Worm (Caenorhabditis elegans) whole organism, L2 larva: Measurements from ENCODE around the gene gld-3.

Experiments
- C34F6.9 ChIP-seq: fragments of 150-350 bp; optimal IDR thresholded peaks from 2 replicates; lab custom pipeline; 2014; ENCODE audit warnings: missing biosample characterization, missing genetic modification characterization
- F13H6.1 ChIP-seq: sonication (generic microtip); optimal IDR thresholded peaks from 2 replicates; lab custom pipeline; 2016; ENCODE audit warnings: missing genetic modification characterization, missing compliant biosample characterization
- R02D3.7 ChIP-seq: fragments of 150-350 bp; optimal IDR thresholded peaks from 2 replicates; lab custom pipeline; 2014; ENCODE audit warnings: missing biosample characterization, missing genetic modification characterization
- Y55F3AM.14 ChIP-seq: fragments of 200-800 bp; sonication (Bioruptor generic); optimal IDR thresholded peaks from 2 replicates; lab custom pipeline; 2018; ENCODE audit warnings: mild to moderate bottlenecking, missing genetic modification characterization, missing compliant biosample characterization
- ZK546.5 ChIP-seq: sonication (generic microtip); optimal IDR thresholded peaks from 2 replicates; lab custom pipeline; 2017; ENCODE audit warnings: missing biosample characterization, missing genetic modification characterization
- alr-1 ChIP-seq: fragments of 150-350 bp; optimal IDR thresholded peaks from 2 replicates; lab custom pipeline; 2014; ENCODE audit warnings: missing biosample characterization, missing genetic modification characterization
- aly-2 ChIP-seq: fragments of 150-350 bp; optimal IDR thresholded peaks from 2 replicates; lab custom pipeline; 2014; ENCODE audit warnings: missing biosample characterization, missing genetic modification characterization
- ama-1 ChIP-seq: fragments of 150-350 bp; optimal IDR thresholded peaks from 2 replicates; lab custom pipeline; 2018; ENCODE audit warnings: inconsistent platforms
- ceh-82 ChIP-seq: fragments of 150-350 bp; optimal IDR thresholded peaks from 2 replicates; lab custom pipeline; 2014; ENCODE audit warnings: missing biosample characterization, missing genetic modification characterization
- crh-2 ChIP-seq: sonication (generic microtip); optimal IDR thresholded peaks from 2 replicates; lab custom pipeline; 2017; ENCODE audit warnings: missing biosample characterization, missing genetic modification characterization
- dmd-4 ChIP-seq: sonication (generic microtip); optimal IDR thresholded peaks from 2 replicates; lab custom pipeline; 2017; ENCODE audit warnings: missing biosample characterization, missing genetic modification characterization
- egl-27 ChIP-seq: sonication (generic microtip); optimal IDR thresholded peaks from 3 replicates; lab custom pipeline; 2017; ENCODE audit warnings: missing biosample characterization, missing genetic modification reagents, missing genetic modification characterization
- fos-1 ChIP-seq: fragments of 150-350 bp; optimal IDR thresholded peaks from 2 replicates; lab custom pipeline; 2014; ENCODE audit warnings: missing biosample characterization, missing genetic modification characterization
- gmeb-1 ChIP-seq: fragments of 150-350 bp; optimal IDR thresholded peaks from 2 replicates; lab custom pipeline; 2014; ENCODE audit warnings: missing biosample characterization, missing genetic modification characterization
- lin-11 ChIP-seq: fragments of 150-350 bp; sonication (generic microtip); optimal IDR thresholded peaks from 2 replicates; lab custom pipeline; 2014; ENCODE audit warnings: missing biosample characterization, missing genetic modification characterization, inconsistent platforms, mixed read lengths
- lin-13 ChIP-seq: fragments of 150-350 bp; optimal IDR thresholded peaks from 2 replicates; lab custom pipeline; 2014; ENCODE audit warnings: missing biosample characterization, missing genetic modification reagents, missing genetic modification characterization
- lsy-2 ChIP-seq, 2 experiments: fragments of 150-350 bp in 1 of 2; sonication (generic microtip) in 1 of 2; optimal IDR thresholded peaks; 2 replicates each; lab custom pipeline; 2014 to 2017; ENCODE audit warnings: missing biosample characterization in 2 of 2, missing genetic modification characterization in 2 of 2
- mbf-1 ChIP-seq: sonication (generic microtip); optimal IDR thresholded peaks from 2 replicates; lab custom pipeline; 2017; ENCODE audit warnings: missing biosample characterization, missing genetic modification characterization
- nhr-10 ChIP-seq: sonication (generic microtip); optimal IDR thresholded peaks from 2 replicates; lab custom pipeline; 2017; ENCODE audit warnings: missing biosample characterization, missing genetic modification characterization
- nhr-11 ChIP-seq: fragments of 150-350 bp; optimal IDR thresholded peaks from 2 replicates; lab custom pipeline; 2014; ENCODE audit warnings: missing biosample characterization, missing genetic modification characterization
- nhr-12 ChIP-seq: fragments of 150-350 bp; optimal IDR thresholded peaks from 2 replicates; lab custom pipeline; 2014; ENCODE audit warnings: missing biosample characterization, missing genetic modification characterization
- nhr-129 ChIP-seq: fragments of 150-350 bp; optimal IDR thresholded peaks from 2 replicates; lab custom pipeline; 2014; ENCODE audit warnings: missing biosample characterization, missing genetic modification characterization
- nhr-21 ChIP-seq: fragments of 150-350 bp; optimal IDR thresholded peaks from 2 replicates; lab custom pipeline; 2014; ENCODE audit warnings: missing biosample characterization, missing genetic modification characterization
- nhr-237 ChIP-seq: fragments of 150-350 bp; optimal IDR thresholded peaks from 2 replicates; lab custom pipeline; 2014; ENCODE audit warnings: missing biosample characterization, missing genetic modification characterization
- nhr-6 ChIP-seq: fragments of 150-350 bp; optimal IDR thresholded peaks from 2 replicates; lab custom pipeline; 2014; ENCODE audit warnings: missing biosample characterization, missing genetic modification characterization
- nhr-77 ChIP-seq: fragments of 150-350 bp; optimal IDR thresholded peaks from 2 replicates; lab custom pipeline; 2014; ENCODE audit warnings: missing biosample characterization, missing genetic modification characterization
- peb-1 ChIP-seq: fragments of 150-350 bp; optimal IDR thresholded peaks from 2 replicates; lab custom pipeline; 2014; ENCODE audit warnings: missing biosample characterization, missing genetic modification characterization
- sem-4 ChIP-seq: fragments of 150-350 bp; optimal IDR thresholded peaks from 2 replicates; lab custom pipeline; 2014; ENCODE audit warnings: missing biosample characterization, missing genetic modification reagents, missing genetic modification characterization
- sma-3 ChIP-seq: sonication (generic microtip); optimal IDR thresholded peaks from 2 replicates; lab custom pipeline; 2016; ENCODE audit warnings: missing genetic modification reagents, missing genetic modification characterization, missing compliant biosample characterization
- sma-9 ChIP-seq, 2 experiments: fragments of 150-350 bp in 1 of 2; sonication (generic microtip) in 1 of 2; optimal IDR thresholded peaks; 2 replicates each; lab custom pipeline; 2014 to 2016; ENCODE audit warnings: missing genetic modification characterization in 2 of 2, mild to moderate bottlenecking in 1 of 2, missing biosample characterization in 1 of 2, missing compliant biosample characterization in 1 of 2, missing genetic modification reagents in 1 of 2, moderate library complexity in 1 of 2
- unc-39 ChIP-seq: fragments of 150-350 bp; optimal IDR thresholded peaks from 2 replicates; lab custom pipeline; 2014; ENCODE audit warnings: missing biosample characterization, missing genetic modification characterization
- unc-55 ChIP-seq: fragments of 150-350 bp; sonication (generic microtip); optimal IDR thresholded peaks from 3 replicates; lab custom pipeline; 2014; ENCODE audit warnings: missing biosample characterization, missing genetic modification reagents, missing genetic modification characterization
- zag-1 ChIP-seq: fragments of 150-350 bp; optimal IDR thresholded peaks from 2 replicates; lab custom pipeline; 2014; ENCODE audit warnings: missing biosample characterization, missing genetic modification characterization
- ztf-1 ChIP-seq: fragments of 200-800 bp; sonication (Bioruptor generic); conservative IDR thresholded peaks from 2 replicates; pipeline ENCODE4 v1.3.6; 2022; ENCODE audit warnings: missing genetic modification characterization, missing compliant biosample characterization
- ztf-4 ChIP-seq: fragments of 150-350 bp; optimal IDR thresholded peaks from 2 replicates; lab custom pipeline; 2014; ENCODE audit warnings: missing biosample characterization, missing genetic modification characterization

The gld-3 gene

ce11 chrII:7151969-7152631 lies 19.7 kb downstream of the gld-3 start, which contains the start of gene fust-1 (continued):
- TF ChIP-seq lin-11 (peak; percentile 94), ZK546.5 (tag; lab: Kevin White, UChicago) (peak; percentile 71), R02D3.7 (peak; percentile 74), egl-27 (tag; lab: Kevin White, UChicago) (peak; percentile 94), ztf-1 (GFP tag; lab: Robert Waterston, UW) (no peak), F13H6.1 (tag; lab: Kevin White, UChicago) (peak; percentile 97), C34F6.9 (tag; lab: Kevin White, UChicago) (peak; percentile 99), Y55F3AM.14 (GFP tag; lab: Kevin White, UChicago) (peak; percentile 61), mbf-1 (no peak)

ce11 chrII:7154711-7155110 lies 22.3 kb downstream of the gld-3 start:
- TF ChIP-seq sem-4 = no peak
- TF ChIP-seq, all 48 proteins: peak for 0

- TF ChIP-seq sma-9 (GFP tag; optimal IDR thresholded peaks at IDR 0.05; lab: Kevin White, UChicago) (no peak), sma-9 (tag; optimal IDR thresholded peaks at IDR 0.05; lab: Kevin White, UChicago) (no peak), ceh-82 (tag; lab: Kevin White, UChicago) (no peak), dmd-4 (tag; lab: Kevin White, UChicago) (no peak), mbf-1 (no peak), ama-1 (lab: Kevin White, UChicago) (peak; percentile 21), nhr-6 (no peak), fos-1 (tag; lab: Kevin White, UChicago) (peak; percentile 48), lsy-2 (tag; optimal IDR thresholded peaks at IDR 0.05; lab: Kevin White, UChicago) (peak in 1 of 2 experiments; percentile 18), ztf-4 (tag; lab: Kevin White, UChicago) (no peak), ztf-1 (GFP tag; lab: Robert Waterston, UW) (no peak), aly-2 (tag; lab: Kevin White, UChicago) (no peak), nhr-129 (tag; lab: Kevin White, UChicago) (peak; percentile 21), Y55F3AM.14 (GFP tag; lab: Kevin White, UChicago) (no peak), nhr-11 (no peak), alr-1 (tag; lab: Kevin White, UChicago) (no peak), unc-39 (tag; lab: Kevin White, UChicago) (no peak), nhr-237 (no peak)
These were observed 22.9 kb downstream of the gld-3 start, which contains the start of gene C27H5.2 for ce11 chrII:7155392-7155791. TSS of gene C27H5.2 (plus strand) at chrII:7155581.

ce11 chrII:7157415-7157814 lies 25.0 kb downstream of the gld-3 start:
- TF ChIP-seq sma-9 (GFP tag; optimal IDR thresholded peaks at IDR 0.05; lab: Kevin White, UChicago) (peak; percentile 60), sma-9 (tag; optimal IDR thresholded peaks at IDR 0.05; lab: Kevin White, UChicago) (no peak), C34F6.9 (tag; lab: Kevin White, UChicago) (no peak), fos-1 (tag; lab: Kevin White, UChicago) (peak; percentile 52), nhr-77 (tag; lab: Kevin White, UChicago) (no peak), ama-1 (lab: Kevin White, UChicago) (no peak), lin-13 (GFP tag; lab: Kevin White, UChicago) (no peak), ceh-82 (tag; lab: Kevin White, UChicago) (no peak), zag-1 (no peak), crh-2 (tag; lab: Kevin White, UChicago) (peak; percentile 43), nhr-237 (no peak), gmeb-1 (tag; lab: Kevin White, UChicago) (peak; percentile 27), peb-1 (tag; lab: Kevin White, UChicago) (no peak), nhr-12 (tag; lab: Kevin White, UChicago) (no peak), nhr-21 (tag; lab: Kevin White, UChicago) (no peak)
- TF ChIP-seq, all 48 proteins: peak for 4

ce11 chrII:7161512-7161911 lies 29.1 kb downstream of the gld-3 start, which contains the start of gene C27H5.12:
TSS of gene C27H5.12 (minus strand) at chrII:7161612.
- no peak for TF ChIP-seq nhr-129 (tag; lab: Kevin White, UChicago)
- no peak for TF ChIP-seq unc-55 (GFP tag; lab: Kevin White, UChicago)
- TF ChIP-seq sma-3 (GFP tag; lab: Kevin White, UChicago) = no peak
- TF ChIP-seq unc-39 (tag; lab: Kevin White, UChicago) = no peak
- TF ChIP-seq nhr-10 (tag; lab: Kevin White, UChicago) = no peak
- TF ChIP-seq alr-1 (tag; lab: Kevin White, UChicago) = no peak
- no peak for TF ChIP-seq Y55F3AM.14 (GFP tag; lab: Kevin White, UChicago)
- no peak for TF ChIP-seq ztf-4 (tag; lab: Kevin White, UChicago)
- TF ChIP-seq ceh-82 (tag; lab: Kevin White, UChicago) = no peak
- TF ChIP-seq, all 48 proteins: peak for 0
